Fruit fly (Drosophila melanogaster): Measurements from ENCODE around the gene CG3823.

The CG3823 gene

DNA sequence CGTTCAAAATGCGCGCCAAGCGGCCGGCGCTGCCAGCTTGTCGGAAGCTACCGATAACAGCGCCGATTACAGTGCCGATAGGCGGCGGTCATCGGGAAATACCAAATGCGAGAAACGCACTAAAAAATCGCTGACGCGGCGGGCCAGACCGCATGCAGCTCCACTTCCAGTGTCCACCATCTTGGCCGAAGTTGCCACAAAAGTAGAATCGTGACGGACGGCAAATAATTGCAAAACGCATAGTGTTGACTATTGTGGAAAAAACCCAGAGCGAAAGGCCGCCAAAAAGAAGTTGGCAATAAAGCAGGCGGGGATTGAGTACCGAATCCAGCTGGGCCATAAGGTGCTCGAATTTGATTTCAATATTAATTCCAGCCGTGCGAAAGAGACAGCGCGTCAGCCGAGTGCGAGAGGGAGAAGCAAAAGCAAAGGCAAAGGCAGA lies 43.2 kb downstream of the CG3823 start, which contains the start of gene CG3847 (continued):
- TF ChIP-seq Hr51 (GFP tag; optimal IDR thresholded peaks at IDR 0.05) (peak in 1 of 2 experiments; percentile 54), CG9215 (GFP tag; IDR thresholded peaks at IDR 0.05) (no peak), inv (GFP tag; IDR thresholded peaks at IDR 0.05; ENCODE audit: partially characterized antibody) (peak; percentile 27; the same call in 1 of the 2 replicates), CG12744 (GFP tag; optimal IDR thresholded peaks at IDR 0.05) (no peak), Rfx (GFP tag; IDR thresholded peaks at IDR 0.05) (peak; percentile 70), CG42726 (GFP tag; IDR thresholded peaks at IDR 0.05; ENCODE audit: partially characterized antibody) (peak; percentile 75), CG4404 (GFP tag; IDR thresholded peaks at IDR 0.05) (no peak), CG2202 (tag; optimal IDR thresholded peaks at IDR 0.05) (no peak), chn (GFP tag; optimal IDR thresholded peaks at IDR 0.05) (peak; percentile 20), CG4282 (GFP tag; optimal IDR thresholded peaks at IDR 0.05) (peak; percentile 33), CG9932 (GFP tag; IDR thresholded peaks at IDR 0.05) (peak; percentile 63), Dip3 (GFP tag; optimal IDR thresholded peaks at IDR 0.05) (peak; percentile 34), Side (GFP tag; optimal IDR thresholded peaks at IDR 0.05) (no peak), H2.0 (GFP tag; IDR thresholded peaks at IDR 0.05) (peak; percentile 34; the same call in 1 of the 2 replicates), CG10462 (GFP tag; optimal IDR thresholded peaks at IDR 0.05) (no peak), grn (GFP tag; optimal IDR thresholded peaks at IDR 0.05) (no peak), Oaz (GFP tag; IDR thresholded peaks at IDR 0.05) (no peak), bigmax (GFP tag; optimal IDR thresholded peaks at IDR 0.05) (no peak), klu (GFP tag; IDR thresholded peaks at IDR 0.05) (no peak), CG7963 (GFP tag; IDR thresholded peaks at IDR 0.05; ENCODE audit: partially characterized antibody) (no peak), CG4617 (GFP tag; optimal IDR thresholded peaks at IDR 0.05; ENCODE audit: borderline replicate concordance) (peak; percentile 96), vvl (GFP tag; IDR thresholded peaks at IDR 0.05) (peak; percentile 59), hb (GFP tag; IDR thresholded peaks at IDR 0.05; ENCODE audit: partially characterized antibody) (no peak), az2 (GFP tag; optimal IDR thresholded peaks at IDR 0.05) (no peak), emc (GFP tag; optimal IDR thresholded peaks at IDR 0.05) (peak; percentile 8), CG12299 (tag; optimal IDR thresholded peaks at IDR 0.05) (peak; percentile 46), Hsf (GFP tag; optimal IDR thresholded peaks at IDR 0.05) (peak; percentile 25), zen2 (GFP tag; IDR thresholded peaks at IDR 0.05; ENCODE audit: partially characterized antibody) (no peak; the same call in 2 of the 3 replicates), gsb-n (tag; optimal IDR thresholded peaks at IDR 0.05) (peak; percentile 21), crp (GFP tag; optimal IDR thresholded peaks at IDR 0.05) (peak in 1 of 2 experiments; percentile 54), her (GFP tag; optimal IDR thresholded peaks at IDR 0.05) (peak; percentile 70), oc (tag; optimal IDR thresholded peaks at IDR 0.05) (no peak), disco-r (GFP tag; optimal IDR thresholded peaks at IDR 0.05) (no peak), schlank (tag; optimal IDR thresholded peaks at IDR 0.05) (no peak), MBD-R2 (GFP tag; IDR thresholded peaks at IDR 0.05) (peak; percentile 73), CG10959 (GFP tag; IDR thresholded peaks at IDR 0.05) (no peak), pum (GFP tag; optimal IDR thresholded peaks at IDR 0.05) (peak; percentile 44), Atf3 (GFP tag; optimal IDR thresholded peaks at IDR 0.05) (no peak), Fer1 (GFP tag; optimal IDR thresholded peaks at IDR 0.05) (peak; percentile 58), CG4730 (GFP tag; IDR thresholded peaks at IDR 0.05) (no peak), ash1 (GFP tag; optimal IDR thresholded peaks at IDR 0.05) (no peak), Sox102F (GFP tag; optimal IDR thresholded peaks at IDR 0.05) (no peak), pfk (GFP tag; optimal IDR thresholded peaks at IDR 0.05) (peak; percentile 33), CG30403 (GFP tag; optimal IDR thresholded peaks at IDR 0.05) (peak; percentile 29), psq (GFP tag; optimal IDR thresholded peaks at IDR 0.05) (peak; percentile 31), BtbVII (GFP tag; optimal IDR thresholded peaks at IDR 0.05) (no peak), ro (GFP tag; IDR thresholded peaks at IDR 0.05) (no peak), Awh (GFP tag; IDR thresholded peaks at IDR 0.05) (no peak), E2f1 (GFP tag; IDR thresholded peaks at IDR 0.05) (peak; percentile 54; the same call in 1 of the 2 replicates), CG17186 (GFP tag; optimal IDR thresholded peaks at IDR 0.05) (peak; percentile 72), Dref (GFP tag; IDR thresholded peaks at IDR 0.05) (peak; percentile 96)

Data from whole organism, embryonic.